Worm (Caenorhabditis elegans) whole organism, L3 larva: ENCODE measurements around the gene fmo-5.

Source experiments
- ceh-82 ChIP-seq: fragments of 150-350 bp; optimal IDR thresholded peaks from 2 replicates; lab custom pipeline; 2014; ENCODE audit warnings: missing biosample characterization, missing genetic modification characterization
- nhr-28 ChIP-seq: fragments of 150-350 bp; optimal IDR thresholded peaks from 2 replicates; lab custom pipeline; 2014; ENCODE audit warnings: missing biosample characterization, missing genetic modification characterization
- pha-4 ChIP-seq: fragments of 150-350 bp; optimal IDR thresholded peaks from 2 replicates; lab custom pipeline; 2014; ENCODE audit warnings: missing biosample characterization, missing genetic modification reagents, missing genetic modification characterization
- ztf-4 ChIP-seq: fragments of 150-350 bp; optimal IDR thresholded peaks from 2 replicates; lab custom pipeline; 2014; ENCODE audit warnings: missing biosample characterization, missing genetic modification characterization

DNA sequence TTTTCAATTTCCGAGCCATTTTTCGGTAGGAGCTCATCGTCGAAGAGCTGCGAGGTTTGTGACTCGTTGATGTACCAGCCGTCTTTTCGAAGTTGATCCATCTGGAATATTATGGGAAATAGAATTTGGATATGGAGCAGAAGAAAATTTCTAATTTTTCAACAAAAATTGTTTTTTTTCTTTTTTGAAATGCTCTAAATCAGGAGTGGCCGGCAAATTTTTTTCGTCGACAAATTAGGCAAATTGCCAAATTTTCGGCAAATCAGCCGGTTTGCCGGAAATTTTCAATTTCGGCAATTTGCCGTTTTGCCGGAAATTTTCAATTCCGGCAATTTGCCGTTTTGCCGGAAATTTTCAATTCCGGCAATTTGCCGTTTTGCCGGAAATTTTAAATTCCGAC is 41.7 kb upstream of the fmo-5 start, which contains the start of gene Y50D4C.3:
- TF ChIP-seq ceh-82 (tag; lab: Kevin White, UChicago) (no peak), pha-4 (tag; lab: Kevin White, UChicago) (no peak), ztf-4 (no peak), nhr-28 (tag; lab: Kevin White, UChicago) (no peak)
